Worm (Caenorhabditis elegans): Measurements from ENCODE around the gene nlp-81.

DNA sequence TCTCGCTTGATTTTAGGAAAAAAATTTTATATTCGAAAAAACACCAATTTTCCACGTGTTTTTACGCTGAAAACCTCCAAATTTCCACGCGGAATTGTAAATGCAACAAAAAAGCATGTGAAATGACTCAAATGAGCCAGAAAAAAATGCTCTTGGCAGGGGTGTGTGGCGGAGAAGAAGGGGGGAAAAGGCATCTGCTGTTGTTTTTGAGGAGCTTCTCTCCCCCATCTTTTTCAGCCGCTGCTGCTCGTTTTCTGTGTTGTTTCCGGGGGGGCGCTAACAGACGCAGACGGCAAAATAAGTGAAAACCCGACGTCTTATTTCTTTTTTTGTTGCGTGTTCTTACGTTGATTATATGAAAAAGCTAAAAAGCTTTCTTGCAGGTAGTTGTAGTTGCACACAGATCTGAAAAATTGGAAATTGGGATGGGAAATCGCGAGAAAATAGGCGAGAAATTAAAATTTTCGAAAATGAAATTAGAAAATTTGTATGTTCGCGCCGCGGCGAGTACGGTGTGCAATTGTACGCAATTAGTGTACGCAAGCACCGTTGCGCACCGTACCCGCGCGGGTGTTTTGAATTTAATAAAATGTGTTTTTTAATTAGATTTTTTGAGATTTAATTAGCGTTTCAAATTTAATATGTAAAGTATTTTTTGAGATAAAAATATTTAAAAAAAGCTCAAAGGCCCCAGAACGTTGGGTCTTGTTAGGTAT, 43.9 kb downstream of the nlp-81 start:
- TF ChIP-seq ztf-4 (tag; optimal IDR thresholded peaks at IDR 0.05) (no peak), zag-1 (tag; optimal IDR thresholded peaks at IDR 0.05) (no peak), ztf-11 (tag; optimal IDR thresholded peaks at IDR 0.05) (no peak), egl-27 (tag; optimal IDR thresholded peaks at IDR 0.05) (no peak), elt-1 (tag; optimal IDR thresholded peaks at IDR 0.05) (no peak)

All from whole organism, L2 larva.